Worm (Caenorhabditis elegans): ENCODE measurements around the gene evl-18.

- TF ChIP-seq sox-4 (tag; optimal IDR thresholded peaks at IDR 0.05) (no peak), lin-11 (tag; optimal IDR thresholded peaks at IDR 0.05) (no peak)
Measured at ce11 chrIII:3729520-3729919, 5.3 kb downstream of the evl-18 start, which contains the start of gene F34D10.9.

Measured in whole organism, late embryonic.